Fruit fly (Drosophila melanogaster) whole organism, embryonic: Measurements from ENCODE around the gene CG33946.

Experiments
- Bgb ChIP-seq: fragments of 200-800 bp; sonication (Bioruptor generic); IDR thresholded peaks from 2 replicates; pipeline ENCODE4 v1.3.6; 2022; ENCODE audit warnings: missing biosample characterization, missing genetic modification characterization; ENCODE audit not compliant: partially characterized antibody
- CG1024 ChIP-seq: fragments of 200-800 bp; sonication (Bioruptor generic); IDR thresholded peaks from 2 replicates; pipeline ENCODE4 v1.3.6; 2022; ENCODE audit warnings: missing biosample characterization, missing genetic modification characterization
- CG10321 ChIP-seq: fragments of 200-800 bp; sonication (Bioruptor generic); IDR thresholded peaks from 2 replicates; pipeline ENCODE4 v1.3.6; 2022; ENCODE audit warnings: missing biosample characterization, missing genetic modification characterization
- CG11085 ChIP-seq: fragments of 200-800 bp; sonication (Bioruptor generic); IDR thresholded peaks from 2 replicates; pipeline ENCODE4 v1.3.6; 2022; ENCODE audit warnings: missing biosample characterization, missing genetic modification characterization
- CG12104 ChIP-seq: fragments of 200-800 bp; sonication (Bioruptor generic); optimal IDR thresholded peaks from 3 replicates; lab custom pipeline; 2016; ENCODE audit warnings: missing biosample characterization, missing genetic modification characterization
- CG14860 ChIP-seq: fragments of 200-800 bp; sonication (Bioruptor generic); IDR thresholded peaks from 3 replicates; pipeline ENCODE4 v1.3.6; 2022; ENCODE audit warnings: missing biosample characterization, missing genetic modification characterization; ENCODE audit not compliant: partially characterized antibody
- CG15011 ChIP-seq: fragments of 200-800 bp; sonication (Bioruptor generic); optimal IDR thresholded peaks from 3 replicates; lab custom pipeline; 2018; ENCODE audit warnings: missing biosample characterization, mild to moderate bottlenecking, missing genetic modification characterization
- CG1529 ChIP-seq: fragments of 200-800 bp; sonication (Bioruptor generic); optimal IDR thresholded peaks from 3 replicates; lab custom pipeline; 2018; ENCODE audit warnings: missing biosample characterization, missing genetic modification characterization
- CG15601 ChIP-seq: fragments of 200-800 bp; sonication (Bioruptor generic); optimal IDR thresholded peaks from 3 replicates; lab custom pipeline; 2019; ENCODE audit warnings: missing biosample characterization, mild to moderate bottlenecking, missing genetic modification characterization, moderate library complexity
- CG17186 ChIP-seq: fragments of 200-800 bp; sonication (Bioruptor generic); optimal IDR thresholded peaks from 3 replicates; lab custom pipeline; 2017; ENCODE audit warnings: missing biosample characterization, missing genetic modification reagents, missing genetic modification characterization
- CG17802 ChIP-seq: fragments of 200-800 bp; sonication (Bioruptor generic); optimal IDR thresholded peaks from 2 replicates; lab custom pipeline; 2018; ENCODE audit warnings: missing biosample characterization, mild to moderate bottlenecking, missing genetic modification characterization, moderate library complexity
- CG18476 ChIP-seq: fragments of 200-800 bp; sonication (Bioruptor generic); optimal IDR thresholded peaks from 2 replicates; lab custom pipeline; 2016; ENCODE audit warnings: missing biosample characterization, mild to moderate bottlenecking, missing genetic modification characterization
- CG18619 ChIP-seq: fragments of 200-800 bp; sonication (Bioruptor generic); optimal IDR thresholded peaks from 3 replicates; lab custom pipeline; 2017; ENCODE audit warnings: missing biosample characterization, mild to moderate bottlenecking, missing genetic modification characterization
- CG30431 ChIP-seq: fragments of 200-800 bp; sonication (Bioruptor generic); optimal IDR thresholded peaks from 2 replicates; lab custom pipeline; 2017; ENCODE audit warnings: missing biosample characterization, missing genetic modification characterization
- CG32772 ChIP-seq: fragments of 200-800 bp; sonication (Bioruptor generic); IDR thresholded peaks from 2 replicates; pipeline ENCODE4 v1.3.6; 2022; ENCODE audit warnings: missing biosample characterization, missing genetic modification characterization
- CG4424 ChIP-seq: fragments of 200-800 bp; sonication (Bioruptor generic); optimal IDR thresholded peaks from 3 replicates; lab custom pipeline; 2016; ENCODE audit warnings: missing biosample characterization, missing genetic modification characterization
- CG6654 ChIP-seq: fragments of 200-800 bp; sonication (Bioruptor generic); optimal IDR thresholded peaks from 2 replicates; lab custom pipeline; 2017; ENCODE audit warnings: missing biosample characterization, mild to moderate bottlenecking, missing genetic modification characterization
- CG6813 ChIP-seq: fragments of 200-800 bp; sonication (Bioruptor generic); optimal IDR thresholded peaks from 2 replicates; lab custom pipeline; 2017; ENCODE audit warnings: missing biosample characterization, missing genetic modification characterization, mild to moderate bottlenecking, moderate library complexity, missing genetic modification reagents
- CG8388 ChIP-seq: fragments of 200-800 bp; sonication (Bioruptor generic); optimal IDR thresholded peaks from 2 replicates; lab custom pipeline; 2019; ENCODE audit warnings: missing biosample characterization, mild to moderate bottlenecking, missing genetic modification characterization, moderate library complexity
- CG9215 ChIP-seq: fragments of 200-800 bp; sonication (Bioruptor generic); IDR thresholded peaks from 2 replicates; pipeline ENCODE4 v1.3.6; 2022; ENCODE audit warnings: missing biosample characterization, missing genetic modification characterization
- D19A ChIP-seq: fragments of 200-800 bp; optimal IDR thresholded peaks from 3 replicates; lab custom pipeline; 2019; ENCODE audit warnings: missing biosample characterization, mild to moderate bottlenecking, missing genetic modification characterization, moderate library complexity
- D19B ChIP-seq: fragments of 200-800 bp; sonication (Bioruptor generic); optimal IDR thresholded peaks from 2 replicates; lab custom pipeline; 2017; ENCODE audit warnings: missing biosample characterization, mild to moderate bottlenecking, missing genetic modification characterization
- Dip2 ChIP-seq: fragments of 200-800 bp; sonication (Bioruptor generic); IDR thresholded peaks from 2 replicates; pipeline ENCODE4 v1.3.6; 2022; ENCODE audit warnings: missing biosample characterization, missing genetic modification characterization
- Dref ChIP-seq: fragments of 200-800 bp; sonication (Bioruptor generic); IDR thresholded peaks from 2 replicates; pipeline ENCODE4 v1.3.6; 2022; ENCODE audit warnings: missing biosample characterization, missing genetic modification characterization
- E2f1 ChIP-seq: fragments of 200-800 bp; sonication (Bioruptor generic); IDR thresholded peaks from 2 replicates; pipeline ENCODE4 v1.3.6; 2022; ENCODE audit warnings: missing biosample characterization, missing genetic modification characterization
- Elba2 ChIP-seq: fragments of 200-800 bp; sonication (Bioruptor generic); optimal IDR thresholded peaks from 3 replicates; lab custom pipeline; 2016; ENCODE audit warnings: missing biosample characterization, missing genetic modification characterization
- GATAe ChIP-seq: fragments of 200-800 bp; sonication (Bioruptor generic); conservative IDR thresholded peaks from 2 replicates; pipeline ENCODE4 v1.3.6; 2022; ENCODE audit warnings: missing biosample characterization, missing genetic modification characterization
- Neu2 ChIP-seq: fragments of 200-800 bp; sonication (Bioruptor generic); optimal IDR thresholded peaks from 3 replicates; lab custom pipeline; 2016; ENCODE audit warnings: missing biosample characterization, missing genetic modification characterization, borderline replicate concordance
- Oaz ChIP-seq: fragments of 200-800 bp; sonication (Bioruptor generic); IDR thresholded peaks from 2 replicates; pipeline ENCODE4 v1.3.6; 2022; ENCODE audit warnings: missing biosample characterization, missing genetic modification characterization
- Scr ChIP-seq: fragments of 200-800 bp; sonication (Bioruptor generic); IDR thresholded peaks from 2 replicates; pipeline ENCODE4 v1.3.6; 2022; ENCODE audit warnings: missing biosample characterization, missing genetic modification characterization; ENCODE audit not compliant: partially characterized antibody
- Side ChIP-seq: fragments of 200-800 bp; sonication (Bioruptor generic); optimal IDR thresholded peaks from 2 replicates; lab custom pipeline; 2016; ENCODE audit warnings: missing biosample characterization, missing genetic modification characterization
- Sry-β ChIP-seq: fragments of 200-800 bp; sonication (Bioruptor generic); optimal IDR thresholded peaks from 2 replicates; lab custom pipeline; 2018; ENCODE audit warnings: missing biosample characterization, mild to moderate bottlenecking, missing genetic modification characterization, moderate library complexity
- Ssrp ChIP-seq: fragments of 200-800 bp; sonication (Bioruptor generic); optimal IDR thresholded peaks from 2 replicates; lab custom pipeline; 2018; ENCODE audit warnings: missing biosample characterization, mild to moderate bottlenecking, missing genetic modification characterization, moderate library complexity
- Vsx1 ChIP-seq: fragments of 200-800 bp; sonication (Bioruptor generic); optimal IDR thresholded peaks from 2 replicates; lab custom pipeline; 2017; ENCODE audit warnings: missing biosample characterization, mild to moderate bottlenecking, missing genetic modification characterization, missing genetic modification reagents
- ash1 ChIP-seq: fragments of 200-800 bp; sonication (Bioruptor generic); optimal IDR thresholded peaks from 2 replicates; lab custom pipeline; 2018; ENCODE audit warnings: missing biosample characterization, mild to moderate bottlenecking, missing genetic modification characterization
- chn ChIP-seq: fragments of 200-800 bp; sonication (Bioruptor generic); optimal IDR thresholded peaks from 2 replicates; lab custom pipeline; 2016; ENCODE audit warnings: missing biosample characterization, missing genetic modification characterization
- cwo ChIP-seq: fragments of 200-800 bp; sonication (Bioruptor generic); optimal IDR thresholded peaks from 3 replicates; lab custom pipeline; 2017; ENCODE audit warnings: missing biosample characterization, missing genetic modification characterization, mild to moderate bottlenecking, moderate library complexity, missing genetic modification reagents
- dan ChIP-seq: fragments of 200-800 bp; sonication (Bioruptor generic); IDR thresholded peaks from 2 replicates; pipeline ENCODE4 v1.3.6; 2022; ENCODE audit warnings: missing biosample characterization, missing genetic modification characterization
- fd64A ChIP-seq: fragments of 200-800 bp; sonication (Bioruptor generic); optimal IDR thresholded peaks from 3 replicates; lab custom pipeline; 2018; ENCODE audit warnings: missing biosample characterization, mild to moderate bottlenecking, missing genetic modification characterization
- hbn ChIP-seq: fragments of 200-800 bp; sonication (Bioruptor generic); IDR thresholded peaks from 2 replicates; pipeline ENCODE4 v1.3.6; 2022; ENCODE audit warnings: missing biosample characterization, missing genetic modification characterization; ENCODE audit not compliant: partially characterized antibody
- phol ChIP-seq: fragments of 200-800 bp; sonication (Bioruptor generic); optimal IDR thresholded peaks from 3 replicates; lab custom pipeline; 2018; ENCODE audit warnings: missing biosample characterization, mild to moderate bottlenecking, missing genetic modification characterization, moderate library complexity
- psq ChIP-seq: fragments of 200-800 bp; sonication (Bioruptor generic); optimal IDR thresholded peaks from 2 replicates; lab custom pipeline; 2017; ENCODE audit warnings: missing biosample characterization, missing genetic modification characterization
- rib ChIP-seq: fragments of 200-800 bp; sonication (Bioruptor generic); IDR thresholded peaks from 2 replicates; pipeline ENCODE4 v1.3.6; 2022; ENCODE audit warnings: missing biosample characterization, missing genetic modification characterization
- schlank ChIP-seq: fragments of 200-800 bp; sonication (Bioruptor generic); optimal IDR thresholded peaks from 2 replicates; lab custom pipeline; 2018; ENCODE audit warnings: missing biosample characterization, mild to moderate bottlenecking, missing genetic modification characterization
- seq ChIP-seq: fragments of 200-800 bp; sonication (Bioruptor generic); IDR thresholded peaks from 2 replicates; pipeline ENCODE4 v1.3.6; 2022; ENCODE audit warnings: missing biosample characterization, missing genetic modification characterization
- slbo ChIP-seq: fragments of 200-800 bp; sonication (Bioruptor generic); IDR thresholded peaks from 2 replicates; pipeline ENCODE4 v1.3.6; 2022; ENCODE audit warnings: missing biosample characterization, missing genetic modification characterization
- slou ChIP-seq: fragments of 200-800 bp; sonication (Bioruptor generic); optimal IDR thresholded peaks from 3 replicates; lab custom pipeline; 2016; ENCODE audit warnings: missing biosample characterization, missing genetic modification characterization
- sna ChIP-seq: fragments of 200-800 bp; sonication (Bioruptor generic); IDR thresholded peaks from 2 replicates; pipeline ENCODE4 v1.3.6; 2022; ENCODE audit warnings: missing biosample characterization, missing genetic modification characterization; ENCODE audit not compliant: partially characterized antibody
- tio ChIP-seq: fragments of 200-800 bp; sonication (Bioruptor generic); optimal IDR thresholded peaks from 2 replicates; lab custom pipeline; 2017; ENCODE audit warnings: missing biosample characterization, missing genetic modification characterization, inconsistent platforms
- yki ChIP-seq: fragments of >200 bp; optimal IDR thresholded peaks from 3 replicates; lab custom pipeline; 2018

The CG33946 gene

DNA sequence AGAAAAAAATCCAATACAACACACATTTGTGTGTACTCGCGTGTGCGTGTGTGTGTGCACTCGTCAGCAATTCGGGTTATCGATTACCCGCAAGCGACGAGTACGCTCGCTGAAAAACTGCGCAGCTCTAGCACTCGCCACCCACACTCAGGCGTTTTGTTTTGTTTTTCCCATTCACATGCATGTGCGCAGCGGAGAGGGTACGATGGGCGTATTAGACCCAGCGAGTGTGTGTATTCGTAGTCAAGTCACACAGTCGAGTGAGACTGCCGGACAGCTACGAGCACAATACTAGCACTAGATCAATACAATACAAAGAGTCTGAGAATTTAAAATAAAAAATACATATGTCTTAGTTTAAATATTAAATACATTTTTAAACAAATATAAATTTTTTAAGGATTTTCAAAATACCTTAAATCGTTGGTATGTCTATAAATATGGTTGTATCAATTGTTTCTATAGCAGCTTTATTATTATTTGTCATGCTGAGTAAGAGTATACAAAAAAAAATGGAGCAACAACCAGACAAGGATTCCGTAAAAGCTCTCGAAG lies 35.4 kb upstream of the CG33946 start, which contains the start of the genes D19B and CG43293 (continued):
- peak; percentile 60 for TF ChIP-seq CG17802 (tag; lab: Kevin White, UChicago)
- TF ChIP-seq D19A = peak; percentile 94
- TF ChIP-seq CG17186 (GFP tag; lab: Kevin White, UChicago) = peak; percentile 58
- no peak for TF ChIP-seq CG14860 (GFP tag; lab: Robert Waterston, UW)
- peak; percentile 65 for TF ChIP-seq CG10321
- TF ChIP-seq sna (GFP tag; lab: Robert Waterston, UW) = peak; percentile 54; the same call in 1 of the 2 replicates
- peak; percentile 97 for TF ChIP-seq slbo (GFP tag; lab: Robert Waterston, UW)
- TF ChIP-seq CG30431 (GFP tag; lab: Kevin White, UChicago) = peak; percentile 79
- TF ChIP-seq yki = no peak
- TF ChIP-seq fd64A = peak; percentile 64
- peak; percentile 88 for TF ChIP-seq CG4424 (GFP tag; lab: Kevin White, UChicago)
- peak; percentile 86 for TF ChIP-seq Dref (GFP tag; lab: Robert Waterston, UW)
- peak; percentile 81 for TF ChIP-seq Ssrp (tag; lab: Kevin White, UChicago)
- TF ChIP-seq Neu2 (GFP tag; lab: Kevin White, UChicago) = peak; percentile 26
- peak; percentile 96 for TF ChIP-seq chn (GFP tag; lab: Kevin White, UChicago)
- peak; percentile 72 for TF ChIP-seq CG1529 (GFP tag; lab: Kevin White, UChicago)
- TF ChIP-seq CG8388 (GFP tag; lab: Kevin White, UChicago) = peak; percentile 79
- TF ChIP-seq CG9215 (GFP tag; lab: Robert Waterston, UW) = peak; percentile 81
- TF ChIP-seq CG32772 = peak; percentile 85
- TF ChIP-seq Vsx1 (GFP tag; lab: Kevin White, UChicago) = no peak
- TF ChIP-seq CG12104 (GFP tag; lab: Kevin White, UChicago) = peak; percentile 74
- TF ChIP-seq D19B = peak; percentile 100
- peak; percentile 73 for TF ChIP-seq CG15601 (tag; lab: Kevin White, UChicago)
- TF ChIP-seq Bgb (GFP tag; lab: Robert Waterston, UW) = peak; percentile 59; the same call in 1 of the 2 replicates
- peak; percentile 45; the same call in 1 of the 2 replicates for TF ChIP-seq hbn (GFP tag; lab: Robert Waterston, UW)
- peak; percentile 59 for TF ChIP-seq slou (GFP tag; lab: Kevin White, UChicago)
- TF ChIP-seq CG15011 (GFP tag; lab: Kevin White, UChicago) = no peak
- peak; percentile 74 for TF ChIP-seq CG18476 (GFP tag; lab: Kevin White, UChicago)
- peak; percentile 77 for TF ChIP-seq Side
- peak; percentile 53; the same call in 1 of the 2 replicates for TF ChIP-seq Scr (GFP tag; lab: Robert Waterston, UW)
- no peak; the same call in 1 of the 2 replicates for TF ChIP-seq GATAe
- peak; percentile 81 for TF ChIP-seq psq
- TF ChIP-seq rib (GFP tag; lab: Robert Waterston, UW) = peak; percentile 92
- peak; percentile 91 for TF ChIP-seq E2f1 (GFP tag; lab: Robert Waterston, UW)
- peak; percentile 81 for TF ChIP-seq cwo
- TF ChIP-seq dan = no peak
- peak; percentile 78 for TF ChIP-seq ash1 (GFP tag; lab: Kevin White, UChicago)
- TF ChIP-seq phol (tag; lab: Kevin White, UChicago) = peak; percentile 81
- peak; percentile 87 for TF ChIP-seq CG18619 (GFP tag; lab: Kevin White, UChicago)
- TF ChIP-seq Dip2 (GFP tag; lab: Robert Waterston, UW) = no peak
- peak; percentile 62 for TF ChIP-seq Elba2 (GFP tag; lab: Kevin White, UChicago)
- peak; percentile 37 for TF ChIP-seq CG6654 (GFP tag; lab: Kevin White, UChicago)
- peak; percentile 66 for TF ChIP-seq Oaz (GFP tag; lab: Robert Waterston, UW)
- peak; percentile 86 for TF ChIP-seq CG6813 (GFP tag; lab: Kevin White, UChicago)
- TF ChIP-seq seq (GFP tag; lab: Robert Waterston, UW) = peak; percentile 78
- no peak for TF ChIP-seq tio (GFP tag; lab: Kevin White, UChicago)
- TF ChIP-seq CG1024 (GFP tag; lab: Robert Waterston, UW) = peak; percentile 86
- TF ChIP-seq schlank = peak; percentile 80
- TF ChIP-seq CG11085 (GFP tag; lab: Robert Waterston, UW) = peak; percentile 88
- peak; percentile 84 for TF ChIP-seq Sry-β (GFP tag; lab: Kevin White, UChicago)
